Worm (Caenorhabditis elegans) whole organism, early embryonic: ENCODE data around the gene B0457.4.

Experiments used
- B0310.2 ChIP-seq: sonication (generic microtip); optimal IDR thresholded peaks from 2 replicates; lab custom pipeline; 2016; ENCODE audit warnings: mild to moderate bottlenecking, missing genetic modification characterization, missing compliant biosample characterization
- ama-1 ChIP-seq: fragments of 150-350 bp; optimal IDR thresholded peaks from 2 replicates; lab custom pipeline; 2014
- ceh-36 ChIP-seq: sonication (generic microtip); optimal IDR thresholded peaks from 2 replicates; lab custom pipeline; 2016; ENCODE audit warnings: missing genetic modification characterization, inconsistent platforms, missing compliant biosample characterization
- ets-7 ChIP-seq: sonication (generic microtip); optimal IDR thresholded peaks from 2 replicates; lab custom pipeline; 2016; ENCODE audit warnings: missing genotype, missing genetic modification characterization, missing compliant biosample characterization
- flt-1 ChIP-seq: fragments of 200-800 bp; sonication (Bioruptor generic); IDR thresholded peaks from 2 replicates; pipeline ENCODE4 v1.3.6; 2022; ENCODE audit warnings: missing genetic modification characterization, missing compliant biosample characterization
- hmg-4 ChIP-seq: fragments of 200-800 bp; sonication (Bioruptor generic); optimal IDR thresholded peaks from 2 replicates; lab custom pipeline; 2018; ENCODE audit warnings: mild to moderate bottlenecking, missing genetic modification characterization, missing compliant biosample characterization
- hnd-1 ChIP-seq: sonication (generic microtip); optimal IDR thresholded peaks from 2 replicates; lab custom pipeline; 2016; ENCODE audit warnings: missing genetic modification characterization, missing compliant biosample characterization
- tbx-11 ChIP-seq: fragments of 200-800 bp; sonication (Bioruptor generic); IDR thresholded peaks from 2 replicates; pipeline ENCODE4 v1.3.6; 2022; ENCODE audit warnings: missing genetic modification characterization, missing compliant biosample characterization
- tbx-37 ChIP-seq: fragments of 200-800 bp; sonication (Bioruptor generic); conservative IDR thresholded peaks from 2 replicates; pipeline ENCODE4 v1.3.6; 2022; ENCODE audit warnings: missing genetic modification reagents, missing genetic modification characterization, missing compliant biosample characterization
- tra-4 ChIP-seq: sonication (generic microtip); optimal IDR thresholded peaks from 2 replicates; lab custom pipeline; 2017; ENCODE audit warnings: missing genetic modification characterization, missing compliant biosample characterization

DNA sequence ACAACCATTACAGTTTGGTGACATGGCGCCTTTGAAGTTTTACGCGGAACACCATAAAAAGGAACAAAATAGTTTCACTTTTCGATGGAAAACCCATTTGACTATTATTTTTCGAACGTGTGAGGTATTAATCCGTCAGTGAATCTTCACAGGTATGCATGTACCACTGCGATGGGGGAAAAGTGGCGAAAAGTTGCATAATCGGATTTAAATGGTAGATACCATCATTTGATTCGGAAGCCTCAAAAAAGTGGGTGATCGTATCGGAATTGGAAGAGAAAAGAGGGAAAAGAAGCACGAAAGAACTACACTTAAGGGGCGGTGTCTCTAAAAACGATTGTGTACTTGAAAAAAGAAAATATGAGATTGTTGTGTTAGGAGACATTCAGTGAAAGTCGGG is 41.9 kb upstream of the B0457.4 start:
- TF ChIP-seq flt-1, result no peak
- no peak for TF ChIP-seq tbx-11
- TF ChIP-seq ets-7, result no peak
- no peak for TF ChIP-seq ceh-36 (tag; lab: Kevin White, UChicago)
- TF ChIP-seq tra-4 (tag; lab: Kevin White, UChicago), result no peak
- TF ChIP-seq ama-1 (lab: Kevin White, UChicago), result no peak
- no peak for TF ChIP-seq B0310.2 (tag; lab: Kevin White, UChicago)
- no peak for TF ChIP-seq hmg-4
- TF ChIP-seq tbx-37 (GFP tag; lab: Robert Waterston, UW), result no peak
- no peak for TF ChIP-seq hnd-1 (tag; lab: Kevin White, UChicago)
